Fruit fly (Drosophila melanogaster): ENCODE results near the gene CG16736.

Gene CG16736

dm6 chr3R:9227330-9227729 is 30.2 kb downstream of the CG16736 start (continued):
- TF ChIP-seq Lpt (GFP tag; optimal IDR thresholded peaks at IDR 0.05) (peak; percentile 77), CG31627 (GFP tag; optimal IDR thresholded peaks at IDR 0.05) (peak; percentile 60), CG6854 (GFP tag; optimal IDR thresholded peaks at IDR 0.05) (no peak), CG3032 (tag; optimal IDR thresholded peaks at IDR 0.05) (peak; percentile 82), Sox102F (GFP tag; optimal IDR thresholded peaks at IDR 0.05) (peak; percentile 73), svp (GFP tag) (peak; percentile 65), CG6276 (GFP tag; optimal IDR thresholded peaks at IDR 0.05) (peak; percentile 91), CG10631 (GFP tag; optimal IDR thresholded peaks at IDR 0.05) (peak; percentile 86), esn (GFP tag; optimal IDR thresholded peaks at IDR 0.05) (peak; percentile 79), CG34406 (GFP tag; optimal IDR thresholded peaks at IDR 0.05) (peak; percentile 85), vri (GFP tag; optimal IDR thresholded peaks at IDR 0.05) (no peak), lz (GFP tag; optimal IDR thresholded peaks at IDR 0.05) (peak; percentile 71), Smox (GFP tag; optimal IDR thresholded peaks at IDR 0.05) (peak; percentile 71), CG32006 (GFP tag; optimal IDR thresholded peaks at IDR 0.05) (peak; percentile 95), topi (GFP tag; optimal IDR thresholded peaks at IDR 0.05) (peak; percentile 75), Gug (GFP tag; IDR thresholded peaks at IDR 0.05) (peak; percentile 89), cyc (GFP tag; optimal IDR thresholded peaks at IDR 0.05) (peak; percentile 58), acj6 (GFP tag; optimal IDR thresholded peaks at IDR 0.05) (peak; percentile 88), achi (GFP tag; optimal IDR thresholded peaks at IDR 0.05) (peak; percentile 88), CG6808 (GFP tag; optimal IDR thresholded peaks at IDR 0.05) (peak; percentile 73), net (GFP tag; optimal IDR thresholded peaks at IDR 0.05) (peak; percentile 79), Eip78C (GFP tag) (peak; percentile 93), CG16779 (tag; optimal IDR thresholded peaks at IDR 0.05) (peak; percentile 68), CG10669 (GFP tag; optimal IDR thresholded peaks at IDR 0.05) (peak; percentile 78), CG11762 (GFP tag; optimal IDR thresholded peaks at IDR 0.05; ENCODE audit: insufficient read depth) (peak; percentile 79), Hr39 (GFP tag; optimal IDR thresholded peaks at IDR 0.05) (peak; percentile 62), ss (GFP tag; optimal IDR thresholded peaks at IDR 0.05) (peak in 1 of 2 experiments; percentile 61), fd59A (GFP tag; optimal IDR thresholded peaks at IDR 0.05) (peak; percentile 68), fd85E (GFP tag; optimal IDR thresholded peaks at IDR 0.05) (no peak), CG9139 (GFP tag; optimal IDR thresholded peaks at IDR 0.05) (peak; percentile 54), CG7368 (GFP tag; optimal IDR thresholded peaks at IDR 0.05) (peak; percentile 79), fkh (GFP tag; optimal IDR thresholded peaks at IDR 0.05) (peak; percentile 31)

- TF ChIP-seq Gug (GFP tag; IDR thresholded peaks at IDR 0.05) (no peak), CG8119 (GFP tag; IDR thresholded peaks at IDR 0.05) (no peak), CG6792 (GFP tag; optimal IDR thresholded peaks at IDR 0.05) (no peak), dsx (GFP tag; optimal IDR thresholded peaks at IDR 0.05; ENCODE audit: poor library complexity, severe bottlenecking) (peak; percentile 96), fkh (GFP tag; optimal IDR thresholded peaks at IDR 0.05) (peak; percentile 85), CG31627 (GFP tag; optimal IDR thresholded peaks at IDR 0.05) (no peak), Sox15 (GFP tag; optimal IDR thresholded peaks at IDR 0.05) (no peak), acj6 (GFP tag; optimal IDR thresholded peaks at IDR 0.05) (no peak), CG8319 (GFP tag; optimal IDR thresholded peaks at IDR 0.05) (no peak), fd85E (GFP tag; optimal IDR thresholded peaks at IDR 0.05) (no peak), Hr39 (GFP tag; optimal IDR thresholded peaks at IDR 0.05) (no peak), CG10669 (GFP tag; optimal IDR thresholded peaks at IDR 0.05) (no peak), OdsH (GFP tag; optimal IDR thresholded peaks at IDR 0.05) (no peak), Smox (GFP tag; optimal IDR thresholded peaks at IDR 0.05) (no peak), CG3032 (tag; optimal IDR thresholded peaks at IDR 0.05) (no peak), CG8632 (GFP tag; optimal IDR thresholded peaks at IDR 0.05) (peak; percentile 14), CG1621 (tag; optimal IDR thresholded peaks at IDR 0.05) (no peak), CG16779 (tag; optimal IDR thresholded peaks at IDR 0.05) (no peak), CG11762 (GFP tag; optimal IDR thresholded peaks at IDR 0.05; ENCODE audit: insufficient read depth) (no peak), achi (GFP tag; optimal IDR thresholded peaks at IDR 0.05) (no peak), spab (GFP tag; optimal IDR thresholded peaks at IDR 0.05) (no peak), Eip78C (GFP tag) (peak; percentile 75), CG7368 (GFP tag; optimal IDR thresholded peaks at IDR 0.05) (no peak), Hr38 (GFP tag; optimal IDR thresholded peaks at IDR 0.05) (no peak), CG6163 (GFP tag; IDR thresholded peaks at IDR 0.05) (peak; percentile 49; the same call in 2 of the 3 replicates), Ets21C (GFP tag; optimal IDR thresholded peaks at IDR 0.05) (no peak), net (GFP tag; optimal IDR thresholded peaks at IDR 0.05) (peak; percentile 53), CG11294 (GFP tag; IDR thresholded peaks at IDR 0.05) (no peak), vri (GFP tag; optimal IDR thresholded peaks at IDR 0.05) (peak; percentile 84), Sox102F (GFP tag; optimal IDR thresholded peaks at IDR 0.05) (no peak), CG15336 (GFP tag; IDR thresholded peaks at IDR 0.05) (no peak), CG6854 (GFP tag; optimal IDR thresholded peaks at IDR 0.05) (no peak), CG9139 (GFP tag; optimal IDR thresholded peaks at IDR 0.05) (no peak), Hr4 (GFP tag; optimal IDR thresholded peaks at IDR 0.05) (no peak), Lpt (GFP tag; optimal IDR thresholded peaks at IDR 0.05) (no peak), cyc (GFP tag; optimal IDR thresholded peaks at IDR 0.05) (no peak)
These were observed 30.7 kb downstream of the CG16736 start for dm6 chr3R:9226701-9227313.
